Worm (Caenorhabditis elegans): ENCODE data around the gene lgc-38.

DNA sequence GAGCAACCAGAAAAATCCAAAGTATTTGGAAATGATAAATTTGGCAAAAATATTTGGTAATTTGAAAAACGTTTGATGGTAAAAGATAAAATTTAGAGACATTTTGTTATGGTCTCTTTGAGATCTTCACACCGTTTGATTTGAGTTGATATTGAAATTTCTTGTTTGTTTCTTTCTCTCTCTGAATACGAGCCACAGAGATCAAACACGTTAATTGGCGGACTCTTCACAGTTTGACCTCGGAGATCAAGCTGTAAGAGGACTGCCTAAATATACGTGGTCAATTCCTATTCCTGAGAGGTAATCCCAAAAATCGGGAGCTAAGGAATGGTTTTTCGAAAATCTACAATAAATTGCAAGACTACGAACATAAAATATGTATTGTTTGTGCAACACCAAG is 40.3 kb upstream of the lgc-38 start:
- TF ChIP-seq him-1 (tag; optimal IDR thresholded peaks at IDR 0.05) (no peak), dao-5 (tag; optimal IDR thresholded peaks at IDR 0.05) (no peak)
